Fruit fly (Drosophila melanogaster) whole organism, embryonic: ENCODE measurements around the gene IRSp53.

Experiments used
- Bdp1 ChIP-seq: fragments of 200-800 bp; sonication (Bioruptor generic); optimal IDR thresholded peaks from 3 replicates; lab custom pipeline; 2016; ENCODE audit warnings: missing biosample characterization, missing genetic modification characterization
- CG10321 ChIP-seq: fragments of 200-800 bp; sonication (Bioruptor generic); IDR thresholded peaks from 2 replicates; pipeline ENCODE4 v1.3.6; 2022; ENCODE audit warnings: missing biosample characterization, missing genetic modification characterization
- CG1233 ChIP-seq: fragments of 200-800 bp; sonication (Bioruptor generic); optimal IDR thresholded peaks from 4 replicates; lab custom pipeline; 2018; ENCODE audit warnings: missing biosample characterization, mild to moderate bottlenecking, missing genetic modification characterization
- CG13296 ChIP-seq: fragments of 200-800 bp; sonication (Bioruptor generic); optimal IDR thresholded peaks from 3 replicates; lab custom pipeline; 2018; ENCODE audit warnings: missing biosample characterization, mild to moderate bottlenecking, missing genetic modification characterization
- CG14710 ChIP-seq: fragments of 200-800 bp; sonication (Bioruptor generic); optimal IDR thresholded peaks from 3 replicates; lab custom pipeline; 2019; ENCODE audit warnings: missing biosample characterization, mild to moderate bottlenecking, missing genetic modification characterization, moderate library complexity
- CG15073 ChIP-seq: fragments of 200-800 bp; sonication (Bioruptor generic); optimal IDR thresholded peaks from 2 replicates; lab custom pipeline; 2016; ENCODE audit warnings: missing biosample characterization, missing genetic modification characterization
- CG1602 ChIP-seq: fragments of 200-800 bp; sonication (Bioruptor generic); optimal IDR thresholded peaks from 3 replicates; lab custom pipeline; 2016; ENCODE audit warnings: missing biosample characterization, missing genetic modification characterization
- CG1647 ChIP-seq: fragments of 200-800 bp; sonication (Bioruptor generic); optimal IDR thresholded peaks from 3 replicates; lab custom pipeline; 2016; ENCODE audit warnings: missing biosample characterization, missing genetic modification characterization
- CG16779 ChIP-seq: fragments of 200-800 bp; sonication (Bioruptor generic); IDR thresholded peaks from 2 replicates; pipeline ENCODE4 v1.3.6; 2022; ENCODE audit warnings: missing biosample characterization, missing genetic modification characterization
- CG17802 ChIP-seq: fragments of 200-800 bp; sonication (Bioruptor generic); optimal IDR thresholded peaks from 2 replicates; lab custom pipeline; 2018; ENCODE audit warnings: missing biosample characterization, mild to moderate bottlenecking, missing genetic modification characterization, moderate library complexity
- CG18262 ChIP-seq: fragments of 200-800 bp; optimal IDR thresholded peaks from 3 replicates; lab custom pipeline; 2019; ENCODE audit warnings: missing biosample characterization, mild to moderate bottlenecking, missing genetic modification characterization, moderate library complexity
- CG18764 ChIP-seq: fragments of 200-800 bp; sonication (Bioruptor generic); optimal IDR thresholded peaks from 3 replicates; lab custom pipeline; 2016; ENCODE audit warnings: missing biosample characterization, missing genetic modification characterization
- CG2678 ChIP-seq: fragments of 200-800 bp; sonication (Bioruptor generic); optimal IDR thresholded peaks from 3 replicates; lab custom pipeline; 2019; ENCODE audit warnings: missing biosample characterization, mild to moderate bottlenecking, missing genetic modification characterization, moderate library complexity
- CG30431 ChIP-seq: fragments of 200-800 bp; sonication (Bioruptor generic); optimal IDR thresholded peaks from 2 replicates; lab custom pipeline; 2017; ENCODE audit warnings: missing biosample characterization, missing genetic modification characterization
- CG31365 ChIP-seq: fragments of 200-800 bp; sonication (Bioruptor generic); optimal IDR thresholded peaks from 2 replicates; lab custom pipeline; 2018; ENCODE audit warnings: missing biosample characterization, mild to moderate bottlenecking, missing genetic modification characterization
- CG31441 ChIP-seq: fragments of 200-800 bp; sonication (Bioruptor generic); IDR thresholded peaks from 2 replicates; pipeline ENCODE4 v1.3.6; 2022; ENCODE audit warnings: missing biosample characterization, missing genetic modification characterization
- CG32772 ChIP-seq: fragments of 200-800 bp; sonication (Bioruptor generic); IDR thresholded peaks from 2 replicates; pipeline ENCODE4 v1.3.6; 2022; ENCODE audit warnings: missing biosample characterization, missing genetic modification characterization
- CG42726 ChIP-seq: fragments of 200-800 bp; sonication (Bioruptor generic); IDR thresholded peaks from 2 replicates; pipeline ENCODE4 v1.3.6; 2022; ENCODE audit warnings: missing biosample characterization, missing genetic modification characterization; ENCODE audit not compliant: partially characterized antibody
- CG7357 ChIP-seq: fragments of 200-800 bp; sonication (Bioruptor generic); IDR thresholded peaks from 3 replicates; pipeline ENCODE4 v1.3.6; 2022; ENCODE audit warnings: missing biosample characterization, missing genetic modification characterization
- CG7556 ChIP-seq: fragments of 200-800 bp; sonication (Bioruptor generic); optimal IDR thresholded peaks from 2 replicates; lab custom pipeline; 2017; ENCODE audit warnings: missing biosample characterization, mild to moderate bottlenecking, missing genetic modification characterization
- CG8359 ChIP-seq: fragments of 200-800 bp; sonication (Bioruptor generic); optimal IDR thresholded peaks from 2 replicates; lab custom pipeline; 2017; ENCODE audit warnings: missing biosample characterization, mild to moderate bottlenecking, missing genetic modification characterization, borderline replicate concordance
- D19B ChIP-seq: fragments of 200-800 bp; sonication (Bioruptor generic); optimal IDR thresholded peaks from 2 replicates; lab custom pipeline; 2017; ENCODE audit warnings: missing biosample characterization, mild to moderate bottlenecking, missing genetic modification characterization
- Dip2 ChIP-seq: fragments of 200-800 bp; sonication (Bioruptor generic); IDR thresholded peaks from 2 replicates; pipeline ENCODE4 v1.3.6; 2022; ENCODE audit warnings: missing biosample characterization, missing genetic modification characterization
- E2f1 ChIP-seq: fragments of 200-800 bp; sonication (Bioruptor generic); IDR thresholded peaks from 2 replicates; pipeline ENCODE4 v1.3.6; 2022; ENCODE audit warnings: missing biosample characterization, missing genetic modification characterization
- E2f2 ChIP-seq: fragments of 200-800 bp; sonication (Bioruptor generic); IDR thresholded peaks from 2 replicates; pipeline ENCODE4 v1.3.6; 2022; ENCODE audit warnings: missing biosample characterization, missing genetic modification characterization
- HmgZ ChIP-seq: fragments of 200-800 bp; sonication (Bioruptor generic); optimal IDR thresholded peaks from 2 replicates; lab custom pipeline; 2018; ENCODE audit warnings: missing biosample characterization, mild to moderate bottlenecking, missing genetic modification characterization
- Hr39 ChIP-seq: fragments of >200 bp; optimal IDR thresholded peaks from 2 replicates; lab custom pipeline; 2017
- Med ChIP-seq: fragments of 200-800 bp; sonication (Bioruptor generic); peaks from one replicate; lab custom pipeline; 2016; ENCODE audit warnings: missing biosample characterization, missing genetic modification characterization, mild to moderate bottlenecking, inconsistent platforms, moderate library complexity
- Meics ChIP-seq: fragments of 200-800 bp; sonication (Bioruptor generic); optimal IDR thresholded peaks from 2 replicates; lab custom pipeline; 2017; ENCODE audit warnings: missing biosample characterization, mild to moderate bottlenecking, missing genetic modification characterization
- ase ChIP-seq: fragments of 200-800 bp; sonication (Bioruptor generic); IDR thresholded peaks from 3 replicates; pipeline ENCODE4 v1.3.6; 2022; ENCODE audit warnings: missing biosample characterization, missing genetic modification characterization
- ato ChIP-seq: fragments of 200-800 bp; sonication (Bioruptor generic); IDR thresholded peaks from 2 replicates; pipeline ENCODE4 v1.3.6; 2022; ENCODE audit warnings: missing biosample characterization, missing genetic modification characterization; ENCODE audit not compliant: partially characterized antibody
- bigmax ChIP-seq: fragments of 200-800 bp; sonication (Bioruptor generic); optimal IDR thresholded peaks from 2 replicates; lab custom pipeline; 2018; ENCODE audit warnings: missing biosample characterization, mild to moderate bottlenecking, missing genetic modification characterization
- dimm ChIP-seq: fragments of 200-800 bp; sonication (Bioruptor generic); IDR thresholded peaks from 2 replicates; pipeline ENCODE4 v1.3.6; 2022; ENCODE audit warnings: missing biosample characterization, missing genetic modification characterization
- exex ChIP-seq: fragments of 200-800 bp; sonication (Bioruptor generic); optimal IDR thresholded peaks from 4 replicates; lab custom pipeline; 2018; ENCODE audit warnings: missing biosample characterization, mild to moderate bottlenecking, missing genetic modification characterization, moderate library complexity
- gfzf ChIP-seq: fragments of 200-800 bp; sonication (Bioruptor generic); optimal IDR thresholded peaks from 2 replicates; lab custom pipeline; 2016; ENCODE audit warnings: missing biosample characterization, mild to moderate bottlenecking, missing genetic modification characterization, moderate library complexity
- gro ChIP-seq: fragments of 200-800 bp; sonication (Bioruptor generic); optimal IDR thresholded peaks from 2 replicates; lab custom pipeline; 2016; ENCODE audit warnings: missing biosample characterization, missing genetic modification characterization
- hb ChIP-seq: fragments of 200-800 bp; sonication (Bioruptor generic); IDR thresholded peaks from 3 replicates; pipeline ENCODE4 v1.3.6; 2022; ENCODE audit warnings: missing biosample characterization, missing genetic modification characterization; ENCODE audit not compliant: partially characterized antibody
- otp ChIP-seq: fragments of 200-800 bp; sonication (Bioruptor generic); IDR thresholded peaks from 3 replicates; pipeline ENCODE4, ENCODE4 v1.3.6; 2022; ENCODE audit warnings: missing biosample characterization, missing genetic modification characterization
- p53 ChIP-seq: fragments of 200-800 bp; sonication (Bioruptor generic); optimal IDR thresholded peaks from 2 replicates; lab custom pipeline; 2016; ENCODE audit warnings: missing biosample characterization, missing genetic modification characterization
- pita ChIP-seq: fragments of 200-800 bp; sonication (Bioruptor generic); optimal IDR thresholded peaks from 2 replicates; lab custom pipeline; 2017; ENCODE audit warnings: missing biosample characterization, mild to moderate bottlenecking, missing genetic modification characterization
- pnt ChIP-seq: fragments of 200-800 bp; sonication (Bioruptor generic); optimal IDR thresholded peaks from 3 replicates; lab custom pipeline; 2016; ENCODE audit warnings: missing biosample characterization, missing genetic modification characterization
- prd ChIP-seq, 3 experiments: fragments of >200 bp in 2 of 3; fragments of 200-800 bp in 1 of 3; sonication (Bioruptor generic) in 1 of 3; optimal IDR thresholded peaks in 2 of 3; IDR thresholded peaks in 1 of 3; 2 replicates in 2 of 3; 3 replicates in 1 of 3; pipeline versions ENCODE4 v1.3.6 to Lab custom; 2017 to 2022; ENCODE audit warnings: missing biosample characterization in 1 of 3, missing genetic modification characterization in 1 of 3
- pros ChIP-seq: fragments of 200-800 bp; sonication (Bioruptor generic); optimal IDR thresholded peaks from 3 replicates; lab custom pipeline; 2019; ENCODE audit warnings: missing biosample characterization, mild to moderate bottlenecking, missing genetic modification characterization, moderate library complexity
- pum ChIP-seq: fragments of 200-800 bp; sonication (Bioruptor generic); optimal IDR thresholded peaks from 2 replicates; lab custom pipeline; 2016; ENCODE audit warnings: missing biosample characterization, missing genetic modification characterization
- ranshi ChIP-seq: fragments of 200-800 bp; sonication (Bioruptor generic); IDR thresholded peaks from 2 replicates; pipeline ENCODE4 v1.3.6; 2022; ENCODE audit warnings: missing biosample characterization, missing genetic modification characterization
- ro ChIP-seq: fragments of 200-800 bp; sonication (Bioruptor generic); IDR thresholded peaks from 2 replicates; pipeline ENCODE4 v1.3.6; 2022; ENCODE audit warnings: missing biosample characterization, missing genetic modification characterization
- shn ChIP-seq: fragments of 200-800 bp; sonication (Bioruptor generic); optimal IDR thresholded peaks from 3 replicates; lab custom pipeline; 2016; ENCODE audit warnings: missing biosample characterization, missing genetic modification characterization
- tx ChIP-seq: fragments of 200-800 bp; sonication (Bioruptor generic); optimal IDR thresholded peaks from 2 replicates; lab custom pipeline; 2016; ENCODE audit warnings: missing biosample characterization, missing genetic modification characterization
- vfl ChIP-seq: fragments of 200-800 bp; sonication (Bioruptor generic); optimal IDR thresholded peaks from 2 replicates; lab custom pipeline; 2016; ENCODE audit warnings: missing biosample characterization, missing genetic modification characterization
- yki ChIP-seq: fragments of >200 bp; optimal IDR thresholded peaks from 3 replicates; lab custom pipeline; 2018

The IRSp53 gene

dm6 chr3L:11118627-11119395, 17.0 kb upstream of the IRSp53 start (continued):
- TF ChIP-seq p53 (peak; percentile 64), bigmax (GFP tag; lab: Kevin White, UChicago) (peak; percentile 58), CG1602 (GFP tag; lab: Kevin White, UChicago) (peak; percentile 44), CG8359 (GFP tag; lab: Kevin White, UChicago) (peak; percentile 61), ro (GFP tag; lab: Robert Waterston, UW) (no peak), CG15073 (no peak), vfl (GFP tag; lab: Kevin White, UChicago) (peak; percentile 24), pros (GFP tag; lab: Kevin White, UChicago) (peak; percentile 68), CG31365 (tag; lab: Kevin White, UChicago) (peak; percentile 77), dimm (GFP tag; lab: Robert Waterston, UW) (no peak), exex (tag; lab: Kevin White, UChicago) (peak; percentile 68), hb (no peak), pnt (GFP tag; lab: Kevin White, UChicago) (peak; percentile 48), prd (optimal IDR thresholded peaks at IDR 0.05; lab: Kevin White, UChicago) (no peak), prd (GFP tag; IDR thresholded peaks at IDR 0.05; lab: Robert Waterston, UW) (peak; percentile 47; the same call in 2 of the 3 replicates), pum (GFP tag; lab: Kevin White, UChicago) (peak; percentile 40), CG31441 (GFP tag; lab: Robert Waterston, UW) (peak; percentile 25), CG1647 (peak; percentile 47), otp (peak; percentile 65; the same call in 1 of the 3 replicates), CG17802 (no peak), CG18764 (peak; percentile 40), CG16779 (0 out of 2 replicates have a peak, but pooled peaks have one; percentile 34), E2f2 (GFP tag; lab: Robert Waterston, UW) (peak; percentile 50; the same call in 1 of the 2 replicates), CG18262 (peak; percentile 30), yki (lab: Kevin White, UChicago) (peak; percentile 26), gfzf (no peak), shn (GFP tag; lab: Kevin White, UChicago) (peak; percentile 58), CG14710 (tag; lab: Kevin White, UChicago) (peak; percentile 65), Med (peak; percentile 92), CG42726 (GFP tag; lab: Robert Waterston, UW) (no peak), CG32772 (GFP tag; lab: Robert Waterston, UW) (no peak), CG10321 (GFP tag; lab: Robert Waterston, UW) (no peak), CG7357 (GFP tag; lab: Robert Waterston, UW) (no peak), tx (GFP tag; lab: Kevin White, UChicago) (peak; percentile 47), Bdp1 (GFP tag; lab: Kevin White, UChicago) (peak; percentile 4), E2f1 (GFP tag; lab: Robert Waterston, UW) (no peak; the same call in 1 of the 2 replicates), gro (GFP tag; lab: Kevin White, UChicago) (peak; percentile 72), D19B (GFP tag; lab: Kevin White, UChicago) (peak; percentile 22), Meics (GFP tag; lab: Kevin White, UChicago) (peak; percentile 74), CG13296 (peak; percentile 83), HmgZ (tag; lab: Kevin White, UChicago) (peak; percentile 94), ranshi (GFP tag; lab: Robert Waterston, UW) (peak; percentile 31; the same call in 1 of the 2 replicates), Hr39 (lab: Kevin White, UChicago) (no peak), Dip2 (no peak), ase (GFP tag; lab: Robert Waterston, UW) (0 out of 3 replicates have a peak, but pooled peaks have one; percentile 30), CG2678 (tag; lab: Kevin White, UChicago) (peak; percentile 84), CG1233 (GFP tag; lab: Kevin White, UChicago) (peak; percentile 91), pita (GFP tag; lab: Kevin White, UChicago) (no peak), ato (GFP tag; lab: Robert Waterston, UW) (no peak), CG7556 (GFP tag; lab: Kevin White, UChicago) (peak; percentile 41), CG30431 (no peak)
